Worm (Caenorhabditis elegans): ENCODE data around the gene tag-243.
A peak's percentile ranks its signal among the peaks of the same experiment; 100 is the strongest.

tag-243 gene

ce11 chrIII:4720620-4721227 is 32.5 kb upstream of the tag-243 start, which contains the start of gene emb-5 (continued):
- TF ChIP-seq nhr-28 (tag; optimal IDR thresholded peaks at IDR 0.05) (no peak), ceh-88 (GFP tag; IDR thresholded peaks at IDR 0.05) (no peak), nhr-71 (tag; optimal IDR thresholded peaks at IDR 0.05) (peak; percentile 79), lin-15B (tag; optimal IDR thresholded peaks at IDR 0.05) (peak; percentile 74), nhr-77 (tag; optimal IDR thresholded peaks at IDR 0.05) (peak; percentile 28), mef-2 (tag; optimal IDR thresholded peaks at IDR 0.05) (no peak), fos-1 (tag; optimal IDR thresholded peaks at IDR 0.05) (peak; percentile 39), tlp-1 (tag; optimal IDR thresholded peaks at IDR 0.05) (no peak), nhr-20 (tag; optimal IDR thresholded peaks at IDR 0.05) (peak; percentile 67), lin-39 (tag; optimal IDR thresholded peaks at IDR 0.05) (peak; percentile 59), lir-3 (tag; optimal IDR thresholded peaks at IDR 0.05; ENCODE audit: poor library complexity) (peak; percentile 0), lin-13 (GFP tag; optimal IDR thresholded peaks at IDR 0.05) (peak; percentile 62), dsc-1 (tag; optimal IDR thresholded peaks at IDR 0.05) (no peak), xbp-1 (tag; optimal IDR thresholded peaks at IDR 0.05) (peak; percentile 72), rnt-1 (tag; optimal IDR thresholded peaks at IDR 0.05) (peak; percentile 86), nhr-90 (tag; optimal IDR thresholded peaks at IDR 0.05; ENCODE audit: poor library complexity) (peak; percentile 54), nhr-19 (GFP tag; conservative IDR thresholded peaks at IDR 0.05) (peak; percentile 76), hlh-4 (tag; optimal IDR thresholded peaks at IDR 0.05) (no peak), unc-62 (GFP tag; optimal IDR thresholded peaks at IDR 0.05) (no peak), zag-1 (tag; optimal IDR thresholded peaks at IDR 0.05) (no peak), sup-37 (GFP tag; optimal IDR thresholded peaks at IDR 0.05) (peak; percentile 36), C04F5.9 (tag; optimal IDR thresholded peaks at IDR 0.05) (peak; percentile 65), swsn-7 (tag; optimal IDR thresholded peaks at IDR 0.05) (peak; percentile 61), unc-30 (tag; optimal IDR thresholded peaks at IDR 0.05) (no peak), nhr-85 (tag) (peak; percentile 80), fkh-8 (tag; optimal IDR thresholded peaks at IDR 0.05) (peak; percentile 62), snu-23 (GFP tag; optimal IDR thresholded peaks at IDR 0.05) (peak; percentile 77), nhr-11 (tag; optimal IDR thresholded peaks at IDR 0.05) (no peak), Y116A8C.19 (tag; optimal IDR thresholded peaks at IDR 0.05; ENCODE audit: borderline replicate concordance) (no peak), ces-1 (GFP tag; optimal IDR thresholded peaks at IDR 0.05) (no peak), elt-2 (tag; optimal IDR thresholded peaks at IDR 0.05) (peak; percentile 9), lsy-2 (tag; optimal IDR thresholded peaks at IDR 0.05) (peak in 1 of 2 experiments; percentile 76), C16A3.4 (tag; optimal IDR thresholded peaks at IDR 0.05) (peak; percentile 81), unc-86 (tag; optimal IDR thresholded peaks at IDR 0.05) (peak; percentile 61), lin-35 (GFP tag; optimal IDR thresholded peaks at IDR 0.05) (peak; percentile 96 to 98), dpl-1 (GFP tag; optimal IDR thresholded peaks at IDR 0.05) (peak; percentile 95 to 97 (median 96))

- TF ChIP-seq nhr-85 (tag): no peak
- TF ChIP-seq lin-14 (GFP tag; optimal IDR thresholded peaks at IDR 0.05): no peak
- TF ChIP-seq lin-15B (tag; optimal IDR thresholded peaks at IDR 0.05): no peak
- TF ChIP-seq ceh-88 (GFP tag; IDR thresholded peaks at IDR 0.05): no peak
- TF ChIP-seq ceh-82 (tag; optimal IDR thresholded peaks at IDR 0.05): no peak
- TF ChIP-seq unc-30 (tag; optimal IDR thresholded peaks at IDR 0.05): no peak
- no peak for TF ChIP-seq nhr-20 (tag; optimal IDR thresholded peaks at IDR 0.05)
- no peak for TF ChIP-seq nhr-76 (tag; optimal IDR thresholded peaks at IDR 0.05)
- no peak for TF ChIP-seq hlh-17 (GFP tag; optimal IDR thresholded peaks at IDR 0.05; ENCODE audit: borderline replicate concordance)
- TF ChIP-seq elt-2 (tag; optimal IDR thresholded peaks at IDR 0.05): no peak
- no peak for TF ChIP-seq hlh-4 (tag; optimal IDR thresholded peaks at IDR 0.05)
- no peak for TF ChIP-seq efl-3 (GFP tag; optimal IDR thresholded peaks at IDR 0.05)
- TF ChIP-seq ceh-63 (GFP tag; optimal IDR thresholded peaks at IDR 0.05): no peak
- TF ChIP-seq nhr-28 (tag; optimal IDR thresholded peaks at IDR 0.05): no peak
- no peak for TF ChIP-seq blmp-1 (tag; optimal IDR thresholded peaks at IDR 0.05)
- TF ChIP-seq tlp-1 (tag; optimal IDR thresholded peaks at IDR 0.05): no peak
Observed at ce11 chrIII:4715088-4715487, 26.8 kb upstream of the tag-243 start, which contains the start of gene him-18. Gene him-18 (minus strand): TSS chrIII:4715188.

Data from whole organism, L1 larva.